Worm (Caenorhabditis elegans): Measurements from ENCODE around the gene str-253.

Gene str-253

ce11 chrV:2277260-2277659 lies 22.9 kb upstream of the str-253 start (continued):
- TF ChIP-seq let-526 (GFP tag; IDR thresholded peaks at IDR 0.05) (no peak), madf-6 (GFP tag; IDR thresholded peaks at IDR 0.05) (no peak), madf-10 (tag; optimal IDR thresholded peaks at IDR 0.05) (no peak), attf-6 (GFP tag; IDR thresholded peaks at IDR 0.05) (no peak), nfyb-1 (GFP tag; IDR thresholded peaks at IDR 0.05) (no peak), lin-40 (tag; optimal IDR thresholded peaks at IDR 0.05) (no peak), bed-1 (GFP tag; IDR thresholded peaks at IDR 0.05) (no peak), lin-35 (GFP tag; optimal IDR thresholded peaks at IDR 0.05) (no peak), ceh-58 (GFP tag; IDR thresholded peaks at IDR 0.05) (no peak), aptf-3 (GFP tag; IDR thresholded peaks at IDR 0.05) (no peak), C17E4.6 (GFP tag; IDR thresholded peaks at IDR 0.05) (no peak), ztf-25 (GFP tag; IDR thresholded peaks at IDR 0.05) (no peak), F33H1.4 (GFP tag; IDR thresholded peaks at IDR 0.05) (no peak), rec-8 (tag; optimal IDR thresholded peaks at IDR 0.05) (no peak), tbp1 (GFP tag; optimal IDR thresholded peaks at IDR 0.05) (peak; percentile 64), ztf-6 (GFP tag; IDR thresholded peaks at IDR 0.05) (no peak), attf-3 (GFP tag; conservative IDR thresholded peaks at IDR 0.05) (no peak), D2030.7 (GFP tag; IDR thresholded peaks at IDR 0.05) (peak; percentile 21; the same call in 1 of the 2 replicates), Y67H2A.10 (GFP tag; conservative IDR thresholded peaks at IDR 0.05) (no peak), athp-1 (tag; optimal IDR thresholded peaks at IDR 0.05) (no peak), let-607 (tag; optimal IDR thresholded peaks at IDR 0.05) (no peak), nfya-1 (tag; optimal IDR thresholded peaks at IDR 0.05; ENCODE audit: borderline replicate concordance, insufficient read depth) (no peak), Y53G8AR.9 (GFP tag; conservative IDR thresholded peaks at IDR 0.05) (no peak), mcd-1 (GFP tag; IDR thresholded peaks at IDR 0.05) (0 out of 2 replicates have a peak, but pooled peaks have one; percentile 29), dox-1 (GFP tag; IDR thresholded peaks at IDR 0.05) (peak; percentile 26; the same call in 1 of the 2 replicates), xnd-1 (tag; optimal IDR thresholded peaks at IDR 0.05) (no peak)

ce11 chrV:2274253-2274892 lies 20.0 kb upstream of the str-253 start, which contains the start of the genes Y5H2A.4 and abu-4:
Y5H2A.4 (minus strand) TSS chrV:2274353.
abu-4 (plus strand) TSS chrV:2274842.
- TF ChIP-seq B0336.3 (GFP tag; IDR thresholded peaks at IDR 0.05) (no peak), rec-8 (tag; optimal IDR thresholded peaks at IDR 0.05) (no peak)

- no peak for TF ChIP-seq ceh-40 (GFP tag; IDR thresholded peaks at IDR 0.05)
- no peak for TF ChIP-seq B0019.2 (GFP tag; conservative IDR thresholded peaks at IDR 0.05)
- TF ChIP-seq egrh-3 (GFP tag; IDR thresholded peaks at IDR 0.05), result no peak
Measured at ce11 chrV:2271750-2272149, 17.3 kb upstream of the str-253 start, which contains the start of gene Y5H2A.1. Y5H2A.1 (minus strand) TSS chrV:2271850.

ce11 chrV:2266958-2267357 lies 12.6 kb upstream of the str-253 start, which contains the start of gene nhr-275:
nhr-275 (minus strand) TSS chrV:2267058.
- TF ChIP-seq ceh-40 (GFP tag; IDR thresholded peaks at IDR 0.05) (no peak), C06A6.2 (GFP tag; conservative IDR thresholded peaks at IDR 0.05) (no peak), lsy-27 (tag; optimal IDR thresholded peaks at IDR 0.05; ENCODE audit: borderline replicate concordance, insufficient read depth) (no peak), K12H6.12 (tag; optimal IDR thresholded peaks at IDR 0.05) (no peak), ceh-58 (GFP tag; IDR thresholded peaks at IDR 0.05) (no peak), ztf-18 (tag; optimal IDR thresholded peaks at IDR 0.05) (no peak), hlh-12 (tag; optimal IDR thresholded peaks at IDR 0.05) (no peak), let-526 (GFP tag; IDR thresholded peaks at IDR 0.05) (no peak), F37B4.10 (GFP tag; IDR thresholded peaks at IDR 0.05) (no peak)

Measured in whole organism, young adult.